Worm (Caenorhabditis elegans): Measurements from ENCODE around the gene hxk-3.

ce11 chrIV:1472145-1472544 is 25.3 kb upstream of the hxk-3 start:
- no peak for TF ChIP-seq pha-4 (tag; optimal IDR thresholded peaks at IDR 0.05)
- TF ChIP-seq unc-62 (GFP tag; optimal IDR thresholded peaks at IDR 0.05) = no peak
- no peak for TF ChIP-seq ama-1 (optimal IDR thresholded peaks at IDR 0.05)
- TF ChIP-seq ama-1 (GFP tag; optimal IDR thresholded peaks at IDR 0.05) = no peak
- TF ChIP-seq snpc-4 (GFP tag; optimal IDR thresholded peaks at IDR 0.05) = no peak
- no peak for TF ChIP-seq snpc-4 (tag; optimal IDR thresholded peaks at IDR 0.05)
- TF ChIP-seq madf-8 (GFP tag; conservative IDR thresholded peaks at IDR 0.05) = no peak

Data from whole organism, young adult.